Fruit fly (Drosophila melanogaster) whole organism, embryonic: ENCODE measurements around the gene Pcyt1.

ENCODE experiments used
- Atf3 ChIP-seq: fragments of 200-800 bp; sonication (Bioruptor generic); optimal IDR thresholded peaks from 3 replicates; lab custom pipeline; 2016; ENCODE audit warnings: missing biosample characterization, missing genetic modification characterization
- B-H2 ChIP-seq: fragments of 200-800 bp; sonication (Bioruptor generic); optimal IDR thresholded peaks from 2 replicates; lab custom pipeline; 2018; ENCODE audit warnings: missing biosample characterization, mild to moderate bottlenecking, missing genetic modification characterization
- CG10462 ChIP-seq: fragments of 200-800 bp; sonication (Bioruptor generic); optimal IDR thresholded peaks from 2 replicates; lab custom pipeline; 2016; ENCODE audit warnings: missing biosample characterization, missing genetic modification characterization
- CG10565 ChIP-seq: fragments of 200-800 bp; sonication (Bioruptor generic); optimal IDR thresholded peaks from 3 replicates; lab custom pipeline; 2016; ENCODE audit warnings: missing biosample characterization, mild to moderate bottlenecking, missing genetic modification characterization
- CG1233 ChIP-seq: fragments of 200-800 bp; sonication (Bioruptor generic); optimal IDR thresholded peaks from 4 replicates; lab custom pipeline; 2018; ENCODE audit warnings: missing biosample characterization, mild to moderate bottlenecking, missing genetic modification characterization
- CG12769 ChIP-seq: fragments of 200-800 bp; sonication (Bioruptor generic); optimal IDR thresholded peaks from 2 replicates; lab custom pipeline; 2019; ENCODE audit warnings: missing biosample characterization, mild to moderate bottlenecking, missing genetic modification characterization, moderate library complexity
- CG13287 ChIP-seq: fragments of 200-800 bp; sonication (Bioruptor generic); IDR thresholded peaks from 2 replicates; pipeline ENCODE4 v1.3.6; 2022; ENCODE audit warnings: missing biosample characterization, missing genetic modification characterization; ENCODE audit not compliant: partially characterized antibody
- CG14965 ChIP-seq: fragments of 200-800 bp; sonication (Bioruptor generic); optimal IDR thresholded peaks from 2 replicates; lab custom pipeline; 2016; ENCODE audit warnings: missing biosample characterization, missing genetic modification characterization, borderline replicate concordance
- CG16813 ChIP-seq: fragments of 200-800 bp; sonication (Bioruptor generic); IDR thresholded peaks from 3 replicates; pipeline ENCODE4 v1.3.6; 2022; ENCODE audit warnings: missing biosample characterization, missing genetic modification characterization; ENCODE audit not compliant: partially characterized antibody
- CG17186 ChIP-seq: fragments of 200-800 bp; sonication (Bioruptor generic); optimal IDR thresholded peaks from 3 replicates; lab custom pipeline; 2017; ENCODE audit warnings: missing biosample characterization, missing genetic modification reagents, missing genetic modification characterization
- CG17361 ChIP-seq: fragments of 200-800 bp; sonication (Bioruptor generic); IDR thresholded peaks from 3 replicates; pipeline ENCODE4 v1.3.6; 2022; ENCODE audit warnings: missing biosample characterization, missing genetic modification characterization
- CG17385 ChIP-seq: fragments of 200-800 bp; sonication (Bioruptor generic); optimal IDR thresholded peaks from 3 replicates; lab custom pipeline; 2018; ENCODE audit warnings: missing biosample characterization, mild to moderate bottlenecking, missing genetic modification characterization
- CG2199 ChIP-seq: fragments of 200-800 bp; sonication (Bioruptor generic); IDR thresholded peaks from 3 replicates; pipeline ENCODE4 v1.3.6; 2022; ENCODE audit warnings: missing biosample characterization, missing genetic modification characterization
- CG3065 ChIP-seq: fragments of 200-800 bp; sonication (Bioruptor generic); optimal IDR thresholded peaks from 2 replicates; lab custom pipeline; 2016; ENCODE audit warnings: missing biosample characterization, missing genetic modification characterization
- CG31224 ChIP-seq: fragments of 200-800 bp; sonication (Bioruptor generic); IDR thresholded peaks from 2 replicates; pipeline ENCODE4 v1.3.6; 2022; ENCODE audit warnings: missing biosample characterization, missing genetic modification characterization
- CG31388 ChIP-seq: fragments of 200-800 bp; sonication (Bioruptor generic); optimal IDR thresholded peaks from 2 replicates; lab custom pipeline; 2016; ENCODE audit warnings: missing biosample characterization, missing genetic modification characterization
- CG4707 ChIP-seq: fragments of 200-800 bp; sonication (Bioruptor generic); optimal IDR thresholded peaks from 2 replicates; lab custom pipeline; 2018; ENCODE audit warnings: missing biosample characterization, mild to moderate bottlenecking, missing genetic modification characterization, moderate library complexity
- CG9797 ChIP-seq: fragments of 200-800 bp; sonication (Bioruptor generic); optimal IDR thresholded peaks from 3 replicates; lab custom pipeline; 2018; ENCODE audit warnings: missing biosample characterization, mild to moderate bottlenecking, missing genetic modification characterization
- D ChIP-seq, 2 experiments: fragments of 200-800 bp in 1 of 2; fragments of >200 bp in 1 of 2; sonication (Bioruptor generic) in 1 of 2; optimal IDR thresholded peaks; 2 replicates in 1 of 2; 3 replicates in 1 of 2; lab custom pipeline; 2017; ENCODE audit warnings: mild to moderate bottlenecking in 1 of 2, missing biosample characterization in 1 of 2, missing genetic modification characterization in 1 of 2, missing genetic modification reagents in 1 of 2
- D19B ChIP-seq: fragments of 200-800 bp; sonication (Bioruptor generic); optimal IDR thresholded peaks from 2 replicates; lab custom pipeline; 2017; ENCODE audit warnings: missing biosample characterization, mild to moderate bottlenecking, missing genetic modification characterization
- Dll ChIP-seq: fragments of 200-800 bp; sonication (Bioruptor generic); IDR thresholded peaks from 4 replicates; pipeline ENCODE4 v1.3.6; 2022; ENCODE audit warnings: missing biosample characterization, missing genetic modification characterization; ENCODE audit not compliant: partially characterized antibody
- Dref ChIP-seq: fragments of 200-800 bp; sonication (Bioruptor generic); IDR thresholded peaks from 2 replicates; pipeline ENCODE4 v1.3.6; 2022; ENCODE audit warnings: missing biosample characterization, missing genetic modification characterization
- HLH54F ChIP-seq: fragments of 200-800 bp; sonication (Bioruptor generic); optimal IDR thresholded peaks from 3 replicates; lab custom pipeline; 2016; ENCODE audit warnings: missing biosample characterization, missing genetic modification characterization
- Hr51 ChIP-seq, 2 experiments: fragments of 200-800 bp; sonication (Bioruptor generic); optimal IDR thresholded peaks; 2 replicates in 1 of 2; 3 replicates in 1 of 2; lab custom pipeline; 2016 to 2018; ENCODE audit warnings: missing biosample characterization in 2 of 2, missing genetic modification characterization in 2 of 2, mild to moderate bottlenecking in 1 of 2, moderate library complexity in 1 of 2
- Lim3 ChIP-seq: fragments of 200-800 bp; sonication (Bioruptor generic); IDR thresholded peaks from 2 replicates; pipeline ENCODE4 v1.3.6; 2022; ENCODE audit warnings: missing biosample characterization, missing genetic modification characterization
- Med ChIP-seq: fragments of 200-800 bp; sonication (Bioruptor generic); peaks from one replicate; lab custom pipeline; 2016; ENCODE audit warnings: missing biosample characterization, missing genetic modification characterization, mild to moderate bottlenecking, inconsistent platforms, moderate library complexity
- Rfx ChIP-seq: fragments of 200-800 bp; sonication (Bioruptor generic); IDR thresholded peaks from 2 replicates; pipeline ENCODE4 v1.3.6; 2022; ENCODE audit warnings: missing biosample characterization, missing genetic modification characterization
- Side ChIP-seq: fragments of 200-800 bp; sonication (Bioruptor generic); optimal IDR thresholded peaks from 2 replicates; lab custom pipeline; 2016; ENCODE audit warnings: missing biosample characterization, missing genetic modification characterization
- Vsx1 ChIP-seq: fragments of 200-800 bp; sonication (Bioruptor generic); optimal IDR thresholded peaks from 2 replicates; lab custom pipeline; 2017; ENCODE audit warnings: missing biosample characterization, mild to moderate bottlenecking, missing genetic modification characterization, missing genetic modification reagents
- bsh ChIP-seq, 2 experiments: fragments of 200-800 bp; sonication (Bioruptor generic); optimal IDR thresholded peaks; 2 replicates each; lab custom pipeline; 2017 to 2018; ENCODE audit warnings: mild to moderate bottlenecking in 2 of 2, missing biosample characterization in 2 of 2, missing genetic modification characterization in 2 of 2, moderate library complexity in 1 of 2
- caup ChIP-seq: fragments of 200-800 bp; sonication (Bioruptor generic); optimal IDR thresholded peaks from 3 replicates; lab custom pipeline; 2017; ENCODE audit warnings: missing biosample characterization, mild to moderate bottlenecking, missing genetic modification characterization, moderate library complexity; ENCODE audit not compliant: severe bottlenecking
- cwo ChIP-seq: fragments of 200-800 bp; sonication (Bioruptor generic); optimal IDR thresholded peaks from 3 replicates; lab custom pipeline; 2017; ENCODE audit warnings: missing biosample characterization, missing genetic modification characterization, mild to moderate bottlenecking, moderate library complexity, missing genetic modification reagents
- ftz-f1 ChIP-seq: fragments of 200-800 bp; sonication (Bioruptor generic); optimal IDR thresholded peaks from 2 replicates; lab custom pipeline; 2016; ENCODE audit warnings: missing biosample characterization, missing genetic modification characterization
- gcm ChIP-seq: fragments of 200-800 bp; sonication (Bioruptor generic); optimal IDR thresholded peaks from 2 replicates; lab custom pipeline; 2019; ENCODE audit warnings: missing biosample characterization, mild to moderate bottlenecking, missing genetic modification characterization, moderate library complexity
- lilli ChIP-seq: fragments of 200-800 bp; sonication (Bioruptor generic); optimal IDR thresholded peaks from 3 replicates; lab custom pipeline; 2016; ENCODE audit warnings: missing biosample characterization, missing genetic modification characterization
- mirr ChIP-seq: fragments of 200-800 bp; sonication (Bioruptor generic); optimal IDR thresholded peaks from 3 replicates; lab custom pipeline; 2018; ENCODE audit warnings: missing biosample characterization, mild to moderate bottlenecking, missing genetic modification characterization
- nom ChIP-seq: fragments of 200-800 bp; sonication (Bioruptor generic); optimal IDR thresholded peaks from 2 replicates; lab custom pipeline; 2017; ENCODE audit warnings: missing biosample characterization, missing genetic modification characterization, mild to moderate bottlenecking, moderate library complexity, missing genetic modification reagents
- p53 ChIP-seq: fragments of 200-800 bp; sonication (Bioruptor generic); optimal IDR thresholded peaks from 2 replicates; lab custom pipeline; 2016; ENCODE audit warnings: missing biosample characterization, missing genetic modification characterization
- ranshi ChIP-seq: fragments of 200-800 bp; sonication (Bioruptor generic); IDR thresholded peaks from 2 replicates; pipeline ENCODE4 v1.3.6; 2022; ENCODE audit warnings: missing biosample characterization, missing genetic modification characterization
- row ChIP-seq: fragments of 200-800 bp; sonication (Bioruptor generic); IDR thresholded peaks from 3 replicates; pipeline ENCODE4 v1.3.6; 2022; ENCODE audit warnings: missing biosample characterization, missing genetic modification characterization
- sd ChIP-seq: fragments of 200-800 bp; sonication (Bioruptor generic); optimal IDR thresholded peaks from 3 replicates; lab custom pipeline; 2018; ENCODE audit warnings: missing biosample characterization, mild to moderate bottlenecking, missing genetic modification characterization, moderate library complexity
- sens ChIP-seq: fragments of 200-800 bp; sonication (Bioruptor generic); peaks from one replicate; lab custom pipeline; 2016; ENCODE audit warnings: missing biosample characterization, missing genetic modification characterization
- sna ChIP-seq: fragments of 200-800 bp; sonication (Bioruptor generic); IDR thresholded peaks from 2 replicates; pipeline ENCODE4 v1.3.6; 2022; ENCODE audit warnings: missing biosample characterization, missing genetic modification characterization; ENCODE audit not compliant: partially characterized antibody
- sug ChIP-seq: fragments of 200-800 bp; optimal IDR thresholded peaks from 2 replicates; lab custom pipeline; 2019; ENCODE audit warnings: missing biosample characterization, mild to moderate bottlenecking, missing genetic modification characterization, moderate library complexity
- tio ChIP-seq: fragments of 200-800 bp; sonication (Bioruptor generic); optimal IDR thresholded peaks from 2 replicates; lab custom pipeline; 2017; ENCODE audit warnings: missing biosample characterization, missing genetic modification characterization, inconsistent platforms
- tna ChIP-seq: fragments of 200-800 bp; sonication (Bioruptor generic); IDR thresholded peaks from 2 replicates; pipeline ENCODE4 v1.3.6; 2022; ENCODE audit warnings: missing biosample characterization, missing genetic modification characterization; ENCODE audit not compliant: partially characterized antibody
- z ChIP-seq: fragments of 200-800 bp; sonication (Bioruptor generic); IDR thresholded peaks from 3 replicates; pipeline ENCODE4 v1.3.6; 2022; ENCODE audit warnings: missing biosample characterization, missing genetic modification characterization
- zen ChIP-seq: fragments of 200-800 bp; sonication (Bioruptor generic); optimal IDR thresholded peaks from 3 replicates; lab custom pipeline; 2018; ENCODE audit warnings: missing biosample characterization, mild to moderate bottlenecking, missing genetic modification characterization, moderate library complexity

Pcyt1 gene

DNA sequence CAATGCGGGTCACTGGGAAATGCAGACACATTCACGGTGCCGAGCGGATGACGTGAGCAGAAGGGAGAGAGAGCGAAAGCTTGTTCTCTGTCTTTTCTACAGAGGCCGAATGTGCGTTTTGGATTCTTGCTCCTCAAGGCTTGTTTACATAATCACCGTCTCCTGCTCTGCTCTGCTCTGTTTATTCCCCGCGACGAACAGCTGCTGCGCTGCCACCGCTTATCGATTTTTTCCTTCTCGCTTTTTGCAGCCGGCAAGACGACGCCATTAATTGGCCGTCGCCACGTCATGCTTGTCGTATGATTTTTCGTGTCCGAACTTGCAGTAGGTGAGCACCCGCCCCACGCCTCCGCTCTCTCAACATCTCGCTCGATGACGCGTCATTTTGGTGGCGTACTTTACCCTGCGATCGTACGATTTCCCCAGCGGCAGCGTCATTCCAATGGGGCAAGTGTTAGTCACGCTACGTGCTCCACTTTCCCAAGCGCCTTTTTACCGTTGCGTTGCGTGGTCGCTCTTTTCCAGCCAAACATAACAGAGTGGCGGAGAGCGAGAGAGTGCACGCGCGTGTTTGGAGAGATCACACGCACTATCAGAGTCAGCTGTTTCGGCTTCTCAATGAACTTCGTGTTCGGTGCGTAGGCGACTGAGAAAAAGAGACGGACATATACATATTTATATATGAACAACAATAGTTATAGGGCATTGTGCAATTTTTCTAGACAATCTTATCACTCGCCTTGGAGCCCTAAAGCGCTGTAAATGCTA, 641 bp downstream of the Pcyt1 start (continued):
- TF ChIP-seq CG31388 (GFP tag; lab: Kevin White, UChicago) (no peak), CG14965 (GFP tag; lab: Kevin White, UChicago) (no peak), CG1233 (GFP tag; lab: Kevin White, UChicago) (no peak), HLH54F (no peak), CG17385 (GFP tag; lab: Kevin White, UChicago) (no peak), lilli (no peak), CG31224 (GFP tag; lab: Robert Waterston, UW) (no peak), CG17186 (no peak), D (optimal IDR thresholded peaks at IDR 0.05; lab: Kevin White, UChicago) (peak; percentile 58), D (GFP tag; optimal IDR thresholded peaks at IDR 0.05; lab: Kevin White, UChicago) (no peak), gcm (GFP tag; lab: Kevin White, UChicago) (peak; percentile 40), B-H2 (GFP tag; lab: Kevin White, UChicago) (no peak), ftz-f1 (GFP tag; lab: Kevin White, UChicago) (peak; percentile 24), row (0 out of 3 replicates have a peak, but pooled peaks have one; percentile 15), zen (no peak), Med (GFP tag; lab: Kevin White, UChicago) (peak; percentile 75), CG4707 (peak; percentile 13), Atf3 (no peak), D19B (GFP tag; lab: Kevin White, UChicago) (no peak), Lim3 (GFP tag; lab: Robert Waterston, UW) (no peak), CG10565 (GFP tag; lab: Kevin White, UChicago) (no peak), Rfx (GFP tag; lab: Robert Waterston, UW) (no peak), p53 (GFP tag; lab: Kevin White, UChicago) (peak; percentile 95), bsh (GFP tag; optimal IDR thresholded peaks at IDR 0.05; lab: Kevin White, UChicago) (peak in 1 of 2 experiments; percentile 47), z (GFP tag; lab: Robert Waterston, UW) (no peak), cwo (GFP tag; lab: Kevin White, UChicago) (peak; percentile 76), sens (GFP tag; lab: Kevin White, UChicago) (peak; percentile 82), Vsx1 (GFP tag; lab: Kevin White, UChicago) (peak; percentile 72), tna (GFP tag; lab: Robert Waterston, UW) (no peak), CG16813 (GFP tag; lab: Robert Waterston, UW) (no peak), sna (GFP tag; lab: Robert Waterston, UW) (peak; percentile 40), Dll (GFP tag; lab: Robert Waterston, UW) (peak; percentile 24; the same call in 1 of the 4 replicates), CG3065 (no peak), Dref (no peak), mirr (GFP tag; lab: Kevin White, UChicago) (peak; percentile 49), nom (GFP tag; lab: Kevin White, UChicago) (peak; percentile 71), CG17361 (GFP tag; lab: Robert Waterston, UW) (no peak), CG10462 (GFP tag; lab: Kevin White, UChicago) (peak; percentile 18), CG9797 (no peak), Hr51 (GFP tag; optimal IDR thresholded peaks at IDR 0.05; lab: Kevin White, UChicago) (no peak), sd (tag; lab: Kevin White, UChicago) (peak; percentile 6), CG13287 (GFP tag; lab: Robert Waterston, UW) (no peak), CG12769 (peak; percentile 20), ranshi (GFP tag; lab: Robert Waterston, UW) (no peak), sug (tag; lab: Kevin White, UChicago) (peak; percentile 5), tio (GFP tag; lab: Kevin White, UChicago) (no peak), caup (GFP tag; lab: Kevin White, UChicago) (no peak), Side (GFP tag; lab: Kevin White, UChicago) (no peak), CG2199 (GFP tag; lab: Robert Waterston, UW) (no peak)
